Fruit fly (Drosophila melanogaster) whole organism, wandering third instar larva: ENCODE measurements around the gene CG42832.

Source experiments
- Abd-B ChIP-seq: fragments of >200 bp; optimal IDR thresholded peaks from 2 replicates; lab custom pipeline; 2017; ENCODE audit warnings: missing biosample characterization, missing genetic modification characterization
- CG32264 ChIP-seq: fragments of 200-800 bp; sonication (Bioruptor generic); optimal IDR thresholded peaks from 2 replicates; lab custom pipeline; 2016; ENCODE audit warnings: missing biosample characterization, missing genetic modification characterization
- CG9705 ChIP-seq: fragments of 200-800 bp; sonication (Bioruptor generic); optimal IDR thresholded peaks from 2 replicates; lab custom pipeline; 2018; ENCODE audit warnings: missing biosample characterization, mild to moderate bottlenecking, missing genetic modification characterization
- CrebA ChIP-seq: fragments of 200-800 bp; sonication (Bioruptor generic); optimal IDR thresholded peaks from 2 replicates; lab custom pipeline; 2016; ENCODE audit warnings: missing biosample characterization, mild to moderate bottlenecking, missing genetic modification characterization, borderline replicate concordance
- Dfd ChIP-seq: fragments of >200 bp; optimal IDR thresholded peaks from 2 replicates; lab custom pipeline; 2017; ENCODE audit warnings: missing biosample characterization, missing genetic modification characterization
- Dif ChIP-seq: fragments of 200-275, 200-300 bp; sonication (Bioruptor generic); optimal IDR thresholded peaks from 2 replicates; lab custom pipeline; 2018; ENCODE audit warnings: missing biosample characterization, missing genetic modification characterization; ENCODE audit not compliant: partially characterized antibody
- GATAd ChIP-seq: sonication (Bioruptor generic); optimal IDR thresholded peaks from 2 replicates; lab custom pipeline; 2016; ENCODE audit warnings: missing biosample characterization, missing genetic modification characterization
- HLH106 ChIP-seq: fragments of 200-800 bp; optimal IDR thresholded peaks from 3 replicates; lab custom pipeline; 2019; ENCODE audit warnings: missing biosample characterization, mild to moderate bottlenecking, missing genetic modification characterization, moderate library complexity
- Hnf4 ChIP-seq: fragments of 200-800 bp; sonication (Bioruptor generic); optimal IDR thresholded peaks from 2 replicates; lab custom pipeline; 2016; ENCODE audit warnings: missing biosample characterization, mild to moderate bottlenecking, missing genetic modification characterization
- Hr78 ChIP-seq: fragments of >200 bp; optimal IDR thresholded peaks from 2 replicates; lab custom pipeline; 2017; ENCODE audit warnings: missing biosample characterization, missing genetic modification characterization
- Hr83 ChIP-seq: fragments of 200-300 bp; sonication (Bioruptor generic); optimal IDR thresholded peaks from 2 replicates; lab custom pipeline; 2016; ENCODE audit warnings: missing biosample characterization, mild to moderate bottlenecking, missing genetic modification characterization, moderate library complexity; ENCODE audit not compliant: poor library complexity, severe bottlenecking
- Jra ChIP-seq: sonication (Bioruptor generic); optimal IDR thresholded peaks from 2 replicates; lab custom pipeline; 2016; ENCODE audit warnings: missing biosample characterization, missing genetic modification characterization
- Mio ChIP-seq: sonication (Bioruptor generic); optimal IDR thresholded peaks from 2 replicates; lab custom pipeline; 2016; ENCODE audit warnings: missing biosample characterization, missing genetic modification characterization
- Myc ChIP-seq: fragments of >200 bp; optimal IDR thresholded peaks from 2 replicates; lab custom pipeline; 2017
- N ChIP-seq: fragments of >200 bp; optimal IDR thresholded peaks from 2 replicates; lab custom pipeline; 2018; ENCODE audit warnings: missing biosample characterization, missing external identifiers, missing genetic modification characterization
- OdsH ChIP-seq: fragments of 200-800 bp; sonication (Bioruptor generic); optimal IDR thresholded peaks from 2 replicates; lab custom pipeline; 2016; ENCODE audit warnings: missing biosample characterization, mild to moderate bottlenecking, missing genetic modification characterization
- Rel ChIP-seq, 2 experiments: fragments of 200-800 bp; sonication (Bioruptor generic) in 1 of 2; optimal IDR thresholded peaks; 2 replicates in 1 of 2; 3 replicates in 1 of 2; lab custom pipeline; 2016 to 2019; ENCODE audit warnings: mild to moderate bottlenecking in 2 of 2, missing biosample characterization in 2 of 2, missing genetic modification characterization in 2 of 2, moderate library complexity in 1 of 2
- Sp1 ChIP-seq: fragments of 200-800 bp; sonication (Bioruptor generic); optimal IDR thresholded peaks from 3 replicates; lab custom pipeline; 2019; ENCODE audit warnings: missing biosample characterization, mild to moderate bottlenecking, missing genetic modification characterization, moderate library complexity
- Vsx2 ChIP-seq: fragments of 200-300, 225-300 bp; sonication (Bioruptor generic); optimal IDR thresholded peaks from 2 replicates; lab custom pipeline; 2018; ENCODE audit warnings: missing biosample characterization, missing genetic modification characterization; ENCODE audit not compliant: partially characterized antibody
- br ChIP-seq: fragments of 200-800 bp; sonication (Bioruptor generic); optimal IDR thresholded peaks from 2 replicates; lab custom pipeline; 2016; ENCODE audit warnings: missing biosample characterization, missing genetic modification characterization
- brk ChIP-seq: fragments of 200-800 bp; sonication (Bioruptor generic); optimal IDR thresholded peaks from 2 replicates; lab custom pipeline; 2016; ENCODE audit warnings: missing biosample characterization, mild to moderate bottlenecking, missing genetic modification characterization
- dl ChIP-seq, 2 experiments: fragments of 175-275, 200-275 bp in 1 of 2; fragments of 200-275 bp in 1 of 2; sonication (Bioruptor generic); optimal IDR thresholded peaks; lab custom pipeline; 2018; ENCODE audit warnings: mild to moderate bottlenecking in 2 of 2, missing biosample characterization in 2 of 2, missing genetic modification characterization in 2 of 2, moderate library complexity in 2 of 2; ENCODE audit not compliant: partially characterized antibody in 2 of 2, insufficient read depth in 1 of 2
- dmrt93B ChIP-seq: fragments of 200-800 bp; sonication (Bioruptor generic); optimal IDR thresholded peaks from 2 replicates; lab custom pipeline; 2018; ENCODE audit warnings: missing biosample characterization, mild to moderate bottlenecking, missing genetic modification characterization
- dsf ChIP-seq: sonication (Bioruptor generic); optimal IDR thresholded peaks from 2 replicates; lab custom pipeline; 2016; ENCODE audit warnings: missing biosample characterization, missing genetic modification characterization, borderline replicate concordance
- ey ChIP-seq: fragments of 200-800 bp; sonication (Bioruptor generic); optimal IDR thresholded peaks from 2 replicates; lab custom pipeline; 2016; ENCODE audit warnings: missing biosample characterization, missing genetic modification characterization
- foxo ChIP-seq, 2 experiments: fragments of 200-800 bp; sonication (Bioruptor generic); optimal IDR thresholded peaks; 2 replicates in 1 of 2; 3 replicates in 1 of 2; lab custom pipeline; 2016 to 2017; ENCODE audit warnings: missing biosample characterization in 2 of 2, missing genetic modification characterization in 2 of 2
- fru ChIP-seq: fragments of 200-800 bp; sonication (Bioruptor generic); optimal IDR thresholded peaks from 3 replicates; lab custom pipeline; 2016; ENCODE audit warnings: missing biosample characterization, mild to moderate bottlenecking, missing genetic modification characterization
- h ChIP-seq: fragments of 200-800 bp; sonication (Bioruptor generic); optimal IDR thresholded peaks from 3 replicates; lab custom pipeline; 2016; ENCODE audit warnings: missing biosample characterization, mild to moderate bottlenecking, missing genetic modification characterization
- jim ChIP-seq: fragments of 175-275, 200-325 bp; sonication (Bioruptor generic); optimal IDR thresholded peaks from 2 replicates; lab custom pipeline; 2016; ENCODE audit warnings: missing biosample characterization, mild to moderate bottlenecking, missing genetic modification characterization
- lola ChIP-seq: fragments of >200 bp; optimal IDR thresholded peaks from 2 replicates; lab custom pipeline; 2017; ENCODE audit warnings: missing biosample characterization, missing genetic modification characterization
- pan ChIP-seq: fragments of >200 bp; optimal IDR thresholded peaks from 2 replicates; lab custom pipeline; 2017
- psq ChIP-seq: fragments of 200-800 bp; sonication (Bioruptor generic); optimal IDR thresholded peaks from 3 replicates; lab custom pipeline; 2017; ENCODE audit warnings: missing biosample characterization, mild to moderate bottlenecking, missing genetic modification characterization, moderate library complexity
- rgr ChIP-seq: fragments of 200-800 bp; sonication (Bioruptor generic); optimal IDR thresholded peaks from 3 replicates; lab custom pipeline; 2016; ENCODE audit warnings: missing biosample characterization, mild to moderate bottlenecking, missing genetic modification characterization
- sage ChIP-seq: fragments of 200-800 bp; sonication (Bioruptor generic); optimal IDR thresholded peaks from 2 replicates; lab custom pipeline; 2016; ENCODE audit warnings: missing biosample characterization, mild to moderate bottlenecking, missing genetic modification characterization
- sv ChIP-seq: fragments of 200-800 bp; sonication (Bioruptor generic); optimal IDR thresholded peaks from 3 replicates; lab custom pipeline; 2016; ENCODE audit warnings: missing biosample characterization, missing genetic modification characterization
- tai ChIP-seq: sonication (Bioruptor generic); optimal IDR thresholded peaks from 2 replicates; lab custom pipeline; 2016; ENCODE audit warnings: missing biosample characterization, missing genetic modification characterization
- usp ChIP-seq: fragments of >200 bp; optimal IDR thresholded peaks from 2 replicates; lab custom pipeline; 2017; ENCODE audit warnings: missing biosample characterization, missing genetic modification characterization
- woc ChIP-seq: sonication (Bioruptor generic); optimal IDR thresholded peaks from 2 replicates; lab custom pipeline; 2016; ENCODE audit warnings: missing biosample characterization, mild to moderate bottlenecking, missing genetic modification characterization

CG42832 gene

dm6 chr3L:11624281-11624680 lies 14.3 kb downstream of the CG42832 start, which contains the start of gene Akr1B:
Akr1B (minus strand) TSS chr3L:11624381.
- no peak for TF ChIP-seq Vsx2

- TF ChIP-seq HLH106 (no peak), ey (GFP tag; lab: Kevin White, UChicago) (no peak), brk (GFP tag; lab: Kevin White, UChicago) (no peak)
These were observed 15.8 kb downstream of the CG42832 start, which contains the start of gene CG6083 for dm6 chr3L:11625634-11626175. CG6083 (minus strand) TSS chr3L:11626125.

dm6 chr3L:11626229-11626826 lies 16.4 kb downstream of the CG42832 start, which contains the start of gene PCID2:
PCID2 (plus strand) TSS chr3L:11626441.
- TF ChIP-seq Hnf4 (no peak), sv (GFP tag; lab: Kevin White, UChicago) (no peak), Jra (GFP tag; lab: Kevin White, UChicago) (no peak), woc (GFP tag; lab: Kevin White, UChicago) (no peak), brk (GFP tag; lab: Kevin White, UChicago) (no peak), Rel (GFP tag; optimal IDR thresholded peaks at IDR 0.05; lab: Kevin White, UChicago) (no peak), Rel (tag; optimal IDR thresholded peaks at IDR 0.05; lab: Kevin White, UChicago) (no peak), h (GFP tag; lab: Kevin White, UChicago) (no peak), Dfd (GFP tag; lab: Kevin White, UChicago) (no peak), fru (no peak), Hr83 (GFP tag; lab: Kevin White, UChicago) (no peak), HLH106 (no peak), Abd-B (GFP tag; lab: Kevin White, UChicago) (no peak), Myc (no peak), dsf (GFP tag; lab: Kevin White, UChicago) (no peak), Vsx2 (no peak), psq (GFP tag; lab: Kevin White, UChicago) (no peak), Hr78 (no peak), OdsH (GFP tag; lab: Kevin White, UChicago) (no peak), GATAd (GFP tag; lab: Kevin White, UChicago) (no peak), Dif (GFP tag; lab: Kevin White, UChicago) (no peak)
- TF ChIP-seq, all 38 proteins: peak for 0

- TF ChIP-seq CG9705 (GFP tag; lab: Kevin White, UChicago) (no peak), woc (GFP tag; lab: Kevin White, UChicago) (no peak), dl (GFP tag; optimal IDR thresholded peaks at IDR 0.05; lab: Kevin White, UChicago; ENCODE audit: insufficient read depth in 1 of 2, partially characterized antibody in 2 of 2) (no peak), dsf (GFP tag; lab: Kevin White, UChicago) (peak; percentile 23), ey (GFP tag; lab: Kevin White, UChicago) (no peak), CG32264 (GFP tag; lab: Kevin White, UChicago) (no peak), usp (no peak), psq (GFP tag; lab: Kevin White, UChicago) (no peak), GATAd (GFP tag; lab: Kevin White, UChicago) (no peak), brk (GFP tag; lab: Kevin White, UChicago) (peak; percentile 52), br (no peak), lola (no peak), Sp1 (no peak), Jra (GFP tag; lab: Kevin White, UChicago) (peak; percentile 73), Hr78 (no peak), Mio (GFP tag; lab: Kevin White, UChicago) (no peak), rgr (GFP tag; lab: Kevin White, UChicago) (peak; percentile 10), sage (GFP tag; lab: Kevin White, UChicago) (peak; percentile 47), dmrt93B (GFP tag; lab: Kevin White, UChicago) (no peak), Rel (GFP tag; optimal IDR thresholded peaks at IDR 0.05; lab: Kevin White, UChicago) (no peak), Rel (tag; optimal IDR thresholded peaks at IDR 0.05; lab: Kevin White, UChicago) (peak; percentile 9), OdsH (GFP tag; lab: Kevin White, UChicago) (no peak), foxo (GFP tag; optimal IDR thresholded peaks at IDR 0.05; lab: Kevin White, UChicago) (no peak), tai (GFP tag; lab: Kevin White, UChicago) (peak; percentile 74), Abd-B (GFP tag; lab: Kevin White, UChicago) (no peak), HLH106 (no peak), Hnf4 (peak; percentile 81), jim (no peak), sv (GFP tag; lab: Kevin White, UChicago) (no peak), pan (lab: Kevin White, UChicago) (no peak), CrebA (GFP tag; lab: Kevin White, UChicago) (no peak), Dif (GFP tag; lab: Kevin White, UChicago) (no peak), Vsx2 (no peak), Myc (no peak), Hr83 (GFP tag; lab: Kevin White, UChicago) (peak; percentile 74), Dfd (GFP tag; lab: Kevin White, UChicago) (no peak), fru (no peak), N (GFP tag; lab: Kevin White, UChicago) (no peak)
These were observed 18.0 kb downstream of the CG42832 start, which contains the start of gene Apt1 for dm6 chr3L:11627819-11628483. Apt1 (plus strand) TSS chr3L:11628037.
